Fruit fly (Drosophila melanogaster) whole organism, prepupa: ENCODE data around the gene CG14556.

Source experiments
- CG9139 ChIP-seq: fragments of 200-800 bp; sonication (Bioruptor generic); optimal IDR thresholded peaks from 3 replicates; lab custom pipeline; 2017; ENCODE audit warnings: missing biosample characterization, mild to moderate bottlenecking, missing genetic modification characterization
- svp ChIP-seq: fragments of 200-800 bp; sonication (Bioruptor generic); peaks from one replicate; lab custom pipeline; 2016; ENCODE audit warnings: missing biosample characterization, missing genetic modification characterization

DNA sequence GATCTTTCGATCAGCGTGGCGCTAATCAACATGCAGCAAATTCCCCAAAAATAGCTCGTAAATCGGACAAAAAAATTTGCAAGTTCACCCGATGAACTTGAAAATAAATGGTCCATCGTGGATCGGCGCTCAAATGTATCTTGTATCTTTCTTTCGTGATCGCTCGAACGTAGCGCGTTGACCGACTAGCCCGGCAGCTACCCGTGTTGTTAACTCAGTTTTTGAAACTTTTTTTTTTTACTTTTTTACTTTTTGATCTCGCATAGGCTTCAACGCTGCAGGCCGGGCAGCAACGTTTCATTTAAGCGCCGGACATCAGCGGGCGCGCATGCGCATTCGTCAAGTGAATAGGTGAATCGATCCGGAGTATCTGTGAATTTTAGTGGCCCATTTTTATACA lies 6.4 kb downstream of the CG14556 start, which contains the start of gene CG6142:
- TF ChIP-seq CG9139 (GFP tag; lab: Kevin White, UChicago): no peak
- TF ChIP-seq svp (GFP tag; lab: Kevin White, UChicago): no peak
